Worm (Caenorhabditis elegans): Measurements from ENCODE around the gene lys-4.

lys-4 gene

DNA sequence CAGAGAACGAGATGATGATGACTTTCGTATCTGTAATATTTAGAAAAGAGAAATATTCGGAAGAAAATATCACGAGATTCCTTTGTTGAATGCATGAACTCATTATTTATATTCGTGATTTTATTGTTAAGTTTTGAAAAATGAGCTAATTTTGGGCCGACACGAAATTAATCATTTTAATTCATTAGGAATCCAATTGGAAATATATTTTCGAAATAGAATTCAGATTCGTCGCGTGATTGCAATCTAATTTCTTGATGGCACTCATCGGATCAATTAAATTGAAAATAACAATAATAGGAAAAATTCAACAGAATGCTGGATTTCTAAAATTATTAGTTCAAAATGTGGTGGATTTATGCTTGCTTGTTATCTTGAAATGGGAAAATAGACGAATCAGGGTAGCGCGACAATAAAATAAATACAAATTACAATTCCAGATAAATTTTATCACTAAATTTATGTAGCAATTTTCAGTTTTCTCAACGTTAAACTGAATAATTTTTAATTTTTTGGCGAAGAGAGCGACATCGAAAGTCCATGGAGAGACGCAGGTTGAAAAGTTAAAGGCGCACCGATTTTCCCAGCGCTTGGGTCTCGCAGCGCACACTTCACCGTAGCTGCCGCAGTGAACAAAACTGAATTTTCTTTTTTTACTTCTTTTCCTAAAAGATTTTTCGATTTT is 21.1 kb downstream of the lys-4 start (continued):
- peak; percentile 79 to 97 for TF ChIP-seq lsy-2 (tag; optimal IDR thresholded peaks at IDR 0.05)
- peak; percentile 76 to 84 for TF ChIP-seq efl-1 (optimal IDR thresholded peaks at IDR 0.05)
- TF ChIP-seq efl-1 (GFP tag; optimal IDR thresholded peaks at IDR 0.05 in 1 of 2): peak; percentile 71 to 97
- TF ChIP-seq unc-130 (tag; optimal IDR thresholded peaks at IDR 0.05): peak; percentile 56
- no peak for TF ChIP-seq hlh-17 (GFP tag; optimal IDR thresholded peaks at IDR 0.05; ENCODE audit: borderline replicate concordance)
- TF ChIP-seq egl-27 (tag; optimal IDR thresholded peaks at IDR 0.05): no peak
- no peak for TF ChIP-seq hlh-4 (tag; optimal IDR thresholded peaks at IDR 0.05)
- no peak for TF ChIP-seq fkh-10 (GFP tag; optimal IDR thresholded peaks at IDR 0.05)
- TF ChIP-seq sox-4 (tag; optimal IDR thresholded peaks at IDR 0.05): no peak
- TF ChIP-seq nhr-84 (tag; optimal IDR thresholded peaks at IDR 0.05): no peak
- TF ChIP-seq jun-1 (tag; optimal IDR thresholded peaks at IDR 0.05): peak; percentile 50
- no peak for TF ChIP-seq ceh-63 (GFP tag; optimal IDR thresholded peaks at IDR 0.05)
- TF ChIP-seq nhr-12 (tag; optimal IDR thresholded peaks at IDR 0.05): no peak
- TF ChIP-seq ceh-82 (tag; optimal IDR thresholded peaks at IDR 0.05): peak; percentile 24 to 86 (median 63)
- peak; percentile 81 for TF ChIP-seq C16A3.4 (tag; optimal IDR thresholded peaks at IDR 0.05)
- peak; percentile 78 to 84 for TF ChIP-seq lin-35 (GFP tag; optimal IDR thresholded peaks at IDR 0.05)
- peak; percentile 75 for TF ChIP-seq swsn-7 (tag; optimal IDR thresholded peaks at IDR 0.05)
- TF ChIP-seq mef-2 (tag; optimal IDR thresholded peaks at IDR 0.05): peak; percentile 6
- TF ChIP-seq unc-86 (tag; optimal IDR thresholded peaks at IDR 0.05): peak; percentile 66
- peak in 1 of 2 experiments; percentile 21 for TF ChIP-seq ztf-11 (tag; optimal IDR thresholded peaks at IDR 0.05)
- peak; percentile 62 for TF ChIP-seq isw-1 (GFP tag; IDR thresholded peaks at IDR 0.05)
- TF ChIP-seq C34B4.2 (tag; optimal IDR thresholded peaks at IDR 0.05): no peak
- TF ChIP-seq nhr-85 (tag): peak; percentile 92
- no peak for TF ChIP-seq aha-1 (tag; optimal IDR thresholded peaks at IDR 0.05)
- peak; percentile 31 for TF ChIP-seq nhr-77 (tag; optimal IDR thresholded peaks at IDR 0.05)
- no peak for TF ChIP-seq ces-1 (GFP tag; optimal IDR thresholded peaks at IDR 0.05)
- TF ChIP-seq blmp-1 (tag; optimal IDR thresholded peaks at IDR 0.05): peak; percentile 68
- TF ChIP-seq xbp-1 (tag; optimal IDR thresholded peaks at IDR 0.05): peak; percentile 67
- peak; percentile 22 for TF ChIP-seq F16B12.6 (tag; optimal IDR thresholded peaks at IDR 0.05)
- TF ChIP-seq unc-62 (GFP tag; optimal IDR thresholded peaks at IDR 0.05): no peak
- peak; percentile 72 for TF ChIP-seq fkh-8 (tag; optimal IDR thresholded peaks at IDR 0.05)
- peak in 1 of 2 experiments; percentile 60 for TF ChIP-seq mdl-1 (tag; optimal IDR thresholded peaks at IDR 0.05)
- TF ChIP-seq ceh-8 (GFP tag; optimal IDR thresholded peaks at IDR 0.05): no peak
- peak; percentile 63 for TF ChIP-seq mep-1 (tag; optimal IDR thresholded peaks at IDR 0.05)
- peak; percentile 3 for TF ChIP-seq aly-2 (tag; optimal IDR thresholded peaks at IDR 0.05)
- TF ChIP-seq fkh-4 (tag; optimal IDR thresholded peaks at IDR 0.05; ENCODE audit: borderline replicate concordance): no peak
- TF ChIP-seq nhr-76 (tag; optimal IDR thresholded peaks at IDR 0.05): no peak
- TF ChIP-seq alr-1 (tag; optimal IDR thresholded peaks at IDR 0.05; ENCODE audit: borderline replicate concordance): no peak
- TF ChIP-seq lin-15B (tag; optimal IDR thresholded peaks at IDR 0.05): peak; percentile 28
- TF ChIP-seq grh-1 (GFP tag; IDR thresholded peaks at IDR 0.05): peak; percentile 48
- TF ChIP-seq nhr-11 (tag; optimal IDR thresholded peaks at IDR 0.05): no peak
- TF ChIP-seq tbx-2 (tag; optimal IDR thresholded peaks at IDR 0.05): peak; percentile 72
- peak; percentile 54 for TF ChIP-seq nhr-90 (tag; optimal IDR thresholded peaks at IDR 0.05; ENCODE audit: poor library complexity)
- no peak for TF ChIP-seq unc-98 (GFP tag; IDR thresholded peaks at IDR 0.05)
- TF ChIP-seq zag-1 (tag; optimal IDR thresholded peaks at IDR 0.05): peak; percentile 25
- peak; percentile 60 for TF ChIP-seq lin-13 (GFP tag; optimal IDR thresholded peaks at IDR 0.05)

Measured in whole organism, L1 larva.